Worm (Caenorhabditis elegans) whole organism, mixed stage, embryonic: ENCODE results near the gene mfsd-8.
A peak's percentile ranks its signal among the peaks of the same experiment; 100 is the strongest.

Experiments
- M03D4.4 ChIP-seq: sonication (generic microtip); optimal IDR thresholded peaks from 2 replicates; lab custom pipeline; 2017; ENCODE audit warnings: mild to moderate bottlenecking, missing genetic modification characterization, missing compliant biosample characterization
- bed-3 ChIP-seq: fragments of 200-800 bp; sonication (Bioruptor generic); optimal IDR thresholded peaks from 3 replicates; lab custom pipeline; 2018; ENCODE audit warnings: mild to moderate bottlenecking, missing genetic modification characterization, moderate library complexity, missing compliant biosample characterization
- blmp-1 ChIP-seq: fragments of 150-350 bp; optimal IDR thresholded peaks from 2 replicates; lab custom pipeline; 2014; ENCODE audit warnings: missing biosample characterization, missing genetic modification characterization
- ceh-39 ChIP-seq: fragments of 150-350 bp; optimal IDR thresholded peaks from 2 replicates; lab custom pipeline; 2014; ENCODE audit warnings: missing biosample characterization, missing genetic modification characterization
- ceh-43 ChIP-seq: fragments of 200-800 bp; sonication (Bioruptor generic); optimal IDR thresholded peaks from 2 replicates; lab custom pipeline; 2018; ENCODE audit warnings: mild to moderate bottlenecking, missing genetic modification characterization, moderate library complexity, missing compliant biosample characterization
- ceh-83 ChIP-seq: fragments of 200-800 bp; sonication (Bioruptor generic); optimal IDR thresholded peaks from 2 replicates; lab custom pipeline; 2018; ENCODE audit warnings: mild to moderate bottlenecking, missing genetic modification characterization, missing compliant biosample characterization
- ces-1 ChIP-seq: fragments of 150-350 bp; optimal IDR thresholded peaks from 2 replicates; lab custom pipeline; 2014; ENCODE audit warnings: missing biosample characterization, missing genetic modification reagents, missing genetic modification characterization
- cnd-1 ChIP-seq: fragments of 200-800 bp; sonication (Bioruptor generic); optimal IDR thresholded peaks from 2 replicates; lab custom pipeline; 2018; ENCODE audit warnings: mild to moderate bottlenecking, missing genetic modification characterization, missing compliant biosample characterization
- drap-1 ChIP-seq: fragments of 200-800 bp; sonication (Bioruptor generic); optimal IDR thresholded peaks from 3 replicates; lab custom pipeline; 2018; ENCODE audit warnings: mild to moderate bottlenecking, missing genetic modification characterization, missing compliant biosample characterization
- elt-1 ChIP-seq: sonication (generic microtip); optimal IDR thresholded peaks from 2 replicates; lab custom pipeline; 2017; ENCODE audit warnings: missing genetic modification characterization, mild to moderate bottlenecking, missing compliant biosample characterization, antibody characterized with exemption, moderate library complexity, borderline replicate concordance; ENCODE audit not compliant: insufficient read depth
- elt-3 ChIP-seq: fragments of 150-350 bp; optimal IDR thresholded peaks from 2 replicates; lab custom pipeline; 2014; ENCODE audit warnings: missing biosample characterization, missing genetic modification characterization
- flh-1 ChIP-seq: fragments of 200-800 bp; sonication (Bioruptor generic); optimal IDR thresholded peaks from 2 replicates; lab custom pipeline; 2018; ENCODE audit warnings: mild to moderate bottlenecking, missing genetic modification characterization, moderate library complexity, missing compliant biosample characterization
- ham-2 ChIP-seq: fragments of 200-800 bp; sonication (Bioruptor generic); optimal IDR thresholded peaks from 2 replicates; lab custom pipeline; 2018; ENCODE audit warnings: mild to moderate bottlenecking, missing genetic modification characterization, missing compliant biosample characterization
- hlh-1 ChIP-seq: fragments of 150-350 bp; optimal IDR thresholded peaks from 2 replicates; lab custom pipeline; 2014; ENCODE audit warnings: missing biosample characterization, missing genetic modification reagents, missing genetic modification characterization
- lin-13 ChIP-seq: fragments of 150-350 bp; optimal IDR thresholded peaks from 2 replicates; lab custom pipeline; 2014; ENCODE audit warnings: missing biosample characterization, missing genetic modification characterization
- lin-32 ChIP-seq: fragments of 200-800 bp; sonication (Bioruptor generic); optimal IDR thresholded peaks from 2 replicates; lab custom pipeline; 2018; ENCODE audit warnings: mild to moderate bottlenecking, missing genetic modification characterization, missing compliant biosample characterization
- lsy-2 ChIP-seq: fragments of 150-350 bp; optimal IDR thresholded peaks from 2 replicates; lab custom pipeline; 2014; ENCODE audit warnings: missing biosample characterization, missing genetic modification characterization
- mab-5 ChIP-seq: fragments of 150-350 bp; optimal IDR thresholded peaks from 2 replicates; lab custom pipeline; 2014; ENCODE audit warnings: missing biosample characterization, missing genetic modification characterization
- mep-1 ChIP-seq: fragments of 150-350 bp; optimal IDR thresholded peaks from 2 replicates; lab custom pipeline; 2017; ENCODE audit warnings: missing biosample characterization, missing genetic modification reagents, missing genetic modification characterization, inconsistent platforms
- mls-2 ChIP-seq: sonication (generic microtip); optimal IDR thresholded peaks from 2 replicates; lab custom pipeline; 2016; ENCODE audit warnings: mild to moderate bottlenecking, missing genetic modification characterization, moderate library complexity, missing compliant biosample characterization
- nhr-12 ChIP-seq: fragments of 150-350 bp; optimal IDR thresholded peaks from 2 replicates; lab custom pipeline; 2014; ENCODE audit warnings: missing biosample characterization, missing genetic modification characterization
- nhr-2 ChIP-seq: fragments of 150-350 bp; optimal IDR thresholded peaks from 2 replicates; lab custom pipeline; 2014; ENCODE audit warnings: missing biosample characterization, missing genetic modification characterization
- nhr-237 ChIP-seq: fragments of 150-350 bp; optimal IDR thresholded peaks from 2 replicates; lab custom pipeline; 2014; ENCODE audit warnings: missing biosample characterization, missing genetic modification characterization
- nhr-28 ChIP-seq: fragments of 150-350 bp; optimal IDR thresholded peaks from 2 replicates; lab custom pipeline; 2014; ENCODE audit warnings: missing biosample characterization, missing genetic modification characterization
- nhr-76 ChIP-seq: sonication (generic microtip); optimal IDR thresholded peaks from 2 replicates; lab custom pipeline; 2017; ENCODE audit warnings: missing biosample characterization, missing genetic modification characterization
- pha-4 ChIP-seq: fragments of 150-350 bp; optimal IDR thresholded peaks from 2 replicates; lab custom pipeline; 2018; ENCODE audit warnings: missing biosample characterization, missing genetic modification reagents, missing genetic modification characterization
- sem-2 ChIP-seq: fragments of 200-800 bp; sonication (Bioruptor generic); optimal IDR thresholded peaks from 2 replicates; lab custom pipeline; 2018; ENCODE audit warnings: mild to moderate bottlenecking, missing genetic modification characterization, missing compliant biosample characterization
- snpc-4 ChIP-seq: fragments of 150-350 bp; optimal IDR thresholded peaks from 2 replicates; lab custom pipeline; 2014; ENCODE audit warnings: missing biosample characterization, missing genetic modification characterization
- sptf-1 ChIP-seq: sonication (generic microtip); optimal IDR thresholded peaks from 2 replicates; lab custom pipeline; 2017; ENCODE audit warnings: mild to moderate bottlenecking, missing genetic modification characterization, moderate library complexity, missing compliant biosample characterization
- tbx-8 ChIP-seq: fragments of 200-800 bp; sonication (Bioruptor generic); optimal IDR thresholded peaks from 2 replicates; lab custom pipeline; 2018; ENCODE audit warnings: mild to moderate bottlenecking, missing genetic modification characterization, moderate library complexity, missing compliant biosample characterization
- unc-120 ChIP-seq: sonication (generic microtip); optimal IDR thresholded peaks from 2 replicates; lab custom pipeline; 2017; ENCODE audit warnings: missing genetic modification characterization, missing compliant biosample characterization; ENCODE audit not compliant: poor library complexity, severe bottlenecking
- unc-39 ChIP-seq: fragments of 150-350 bp; optimal IDR thresholded peaks from 2 replicates; lab custom pipeline; 2014; ENCODE audit warnings: missing biosample characterization, missing genetic modification characterization
- unc-62 ChIP-seq: fragments of 150-350 bp; optimal IDR thresholded peaks from 2 replicates; lab custom pipeline; 2014; ENCODE audit warnings: missing biosample characterization, missing genetic modification reagents, missing genetic modification characterization
- zip-8 ChIP-seq: fragments of 150-350 bp; optimal IDR thresholded peaks from 2 replicates; lab custom pipeline; 2014; ENCODE audit warnings: missing biosample characterization, missing genetic modification characterization
- ztf-11 ChIP-seq: fragments of 150-350 bp; optimal IDR thresholded peaks from 2 replicates; lab custom pipeline; 2014; ENCODE audit warnings: missing biosample characterization, missing genetic modification characterization

The mfsd-8 gene

ce11 chrIII:3263696-3264095, 18.4 kb upstream of the mfsd-8 start:
- no peak for TF ChIP-seq ztf-11
- TF ChIP-seq ceh-83 (GFP tag; lab: Kevin White, UChicago), result no peak
- no peak for TF ChIP-seq unc-62 (GFP tag; lab: Kevin White, UChicago)
- TF ChIP-seq ham-2 (GFP tag; lab: Kevin White, UChicago), result no peak
- TF ChIP-seq nhr-28 (tag; lab: Kevin White, UChicago), result no peak
- TF ChIP-seq nhr-237, result no peak
- no peak for TF ChIP-seq sptf-1
- TF ChIP-seq ceh-43 (GFP tag; lab: Kevin White, UChicago), result no peak
- TF ChIP-seq, all 35 proteins: peak for 0

DNA sequence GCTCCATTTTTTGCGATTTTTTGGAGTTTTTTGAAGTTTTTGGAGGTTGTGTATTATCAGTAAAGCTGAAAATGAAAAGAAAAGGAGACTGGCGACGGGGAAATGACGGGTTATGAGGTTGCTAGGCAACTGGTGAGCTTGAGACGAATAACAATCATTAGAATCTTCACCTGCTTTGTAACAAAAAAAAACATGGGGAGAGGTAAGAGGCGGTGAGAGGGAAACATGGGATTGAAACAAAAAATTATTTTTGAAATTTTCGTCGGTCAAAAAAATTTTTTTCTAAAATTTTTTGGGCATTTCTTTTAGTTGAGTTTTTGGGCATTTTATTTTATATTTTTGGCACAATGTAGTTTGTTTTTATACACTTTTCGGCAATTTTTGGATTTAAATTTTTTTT, 15.5 kb upstream of the mfsd-8 start, which contains the start of gene Y53G8AM.7:
Gene Y53G8AM.7 (minus strand): TSS at position 101 of the 400 bp plus-strand sequence.
- no peak for TF ChIP-seq elt-1
- no peak for TF ChIP-seq unc-120 (tag; lab: Kevin White, UChicago)
- no peak for TF ChIP-seq nhr-76 (tag; lab: Kevin White, UChicago)
- TF ChIP-seq M03D4.4 (tag; lab: Kevin White, UChicago), result no peak
- TF ChIP-seq, all 35 proteins: peak for 0

- TF ChIP-seq sem-2 (no peak), nhr-28 (tag; lab: Kevin White, UChicago) (no peak), pha-4 (tag; lab: Kevin White, UChicago) (no peak), lsy-2 (tag; lab: Kevin White, UChicago) (peak; percentile 63), drap-1 (no peak), lin-32 (GFP tag; lab: Kevin White, UChicago) (no peak), blmp-1 (tag; lab: Kevin White, UChicago) (no peak), hlh-1 (no peak), ceh-39 (tag; lab: Kevin White, UChicago) (no peak), nhr-76 (tag; lab: Kevin White, UChicago) (no peak), unc-120 (tag; lab: Kevin White, UChicago) (peak; percentile 66), mls-2 (tag; lab: Kevin White, UChicago) (no peak), ceh-83 (GFP tag; lab: Kevin White, UChicago) (peak; percentile 68), cnd-1 (peak; percentile 37), mab-5 (no peak), snpc-4 (tag; lab: Kevin White, UChicago) (no peak), nhr-237 (peak; percentile 52), elt-3 (tag; lab: Kevin White, UChicago) (no peak), ces-1 (GFP tag; lab: Kevin White, UChicago) (peak; percentile 55), M03D4.4 (tag; lab: Kevin White, UChicago) (peak; percentile 30), zip-8 (tag; lab: Kevin White, UChicago) (no peak), ztf-11 (no peak), ham-2 (GFP tag; lab: Kevin White, UChicago) (no peak), tbx-8 (GFP tag; lab: Kevin White, UChicago) (peak; percentile 46), unc-39 (tag; lab: Kevin White, UChicago) (no peak), elt-1 (no peak), nhr-12 (tag; lab: Kevin White, UChicago) (no peak), bed-3 (no peak), nhr-2 (tag; lab: Kevin White, UChicago) (no peak), unc-62 (GFP tag; lab: Kevin White, UChicago) (peak; percentile 93), mep-1 (tag; lab: Kevin White, UChicago) (no peak), lin-13 (tag; lab: Kevin White, UChicago) (no peak), sptf-1 (peak; percentile 66), ceh-43 (GFP tag; lab: Kevin White, UChicago) (no peak), flh-1 (no peak)
- TF ChIP-seq, all 35 proteins: peak for 10
Measured at ce11 chrIII:3271682-3272081, 10.4 kb upstream of the mfsd-8 start.

DNA sequence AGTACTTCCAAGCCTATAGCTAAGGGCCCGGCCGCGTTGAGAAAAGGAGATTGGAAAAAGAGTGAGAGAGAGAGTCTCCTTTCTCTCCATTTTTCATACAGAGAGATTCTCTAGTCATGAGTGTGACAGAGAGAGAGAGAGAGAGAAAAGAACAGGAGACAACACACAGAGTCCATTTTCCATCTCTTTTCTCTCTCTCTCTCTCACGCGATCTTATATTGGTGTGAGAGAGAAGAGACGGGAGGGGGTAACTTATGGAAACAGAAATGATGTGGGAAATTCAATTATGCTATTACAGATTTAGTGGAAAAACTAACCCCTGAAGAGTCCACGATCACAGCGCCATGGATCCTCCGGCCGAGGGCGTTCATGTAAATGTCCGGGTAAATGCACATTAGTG, 9.0 kb upstream of the mfsd-8 start:
- TF ChIP-seq nhr-237, result no peak
- TF ChIP-seq zip-8 (tag; lab: Kevin White, UChicago), result no peak
- no peak for TF ChIP-seq sptf-1
- no peak for TF ChIP-seq drap-1
- TF ChIP-seq elt-1, result no peak
- no peak for TF ChIP-seq M03D4.4 (tag; lab: Kevin White, UChicago)
- no peak for TF ChIP-seq lin-32 (GFP tag; lab: Kevin White, UChicago)
- TF ChIP-seq elt-3 (tag; lab: Kevin White, UChicago), result no peak
- TF ChIP-seq pha-4 (tag; lab: Kevin White, UChicago), result no peak
- TF ChIP-seq unc-120 (tag; lab: Kevin White, UChicago), result peak; percentile 37
- no peak for TF ChIP-seq nhr-2 (tag; lab: Kevin White, UChicago)
- no peak for TF ChIP-seq mep-1 (tag; lab: Kevin White, UChicago)
- TF ChIP-seq nhr-28 (tag; lab: Kevin White, UChicago), result no peak
- no peak for TF ChIP-seq flh-1
- TF ChIP-seq snpc-4 (tag; lab: Kevin White, UChicago), result no peak
- TF ChIP-seq tbx-8 (GFP tag; lab: Kevin White, UChicago), result no peak
- no peak for TF ChIP-seq lsy-2 (tag; lab: Kevin White, UChicago)
- TF ChIP-seq cnd-1, result no peak
- no peak for TF ChIP-seq ceh-43 (GFP tag; lab: Kevin White, UChicago)
- no peak for TF ChIP-seq hlh-1
- peak; percentile 89 for TF ChIP-seq ces-1 (GFP tag; lab: Kevin White, UChicago)
- TF ChIP-seq unc-39 (tag; lab: Kevin White, UChicago), result no peak
- no peak for TF ChIP-seq mab-5
- peak; percentile 65 for TF ChIP-seq unc-62 (GFP tag; lab: Kevin White, UChicago)
- TF ChIP-seq ztf-11, result no peak
- TF ChIP-seq sem-2, result no peak
- TF ChIP-seq nhr-12 (tag; lab: Kevin White, UChicago), result no peak
- no peak for TF ChIP-seq blmp-1 (tag; lab: Kevin White, UChicago)
- TF ChIP-seq ham-2 (GFP tag; lab: Kevin White, UChicago), result no peak
- TF ChIP-seq bed-3, result no peak
- TF ChIP-seq ceh-39 (tag; lab: Kevin White, UChicago), result no peak
- TF ChIP-seq mls-2 (tag; lab: Kevin White, UChicago), result peak; percentile 2
- no peak for TF ChIP-seq ceh-83 (GFP tag; lab: Kevin White, UChicago)
- TF ChIP-seq lin-13 (tag; lab: Kevin White, UChicago), result no peak
- no peak for TF ChIP-seq nhr-76 (tag; lab: Kevin White, UChicago)
- TF ChIP-seq, all 35 proteins: peak for 4
